Fruit fly (Drosophila melanogaster) S2 (cell line): Measurements from ENCODE around the gene DAAM.
A peak's percentile ranks its signal among the peaks of the same experiment; 100 is the strongest.

Experiments
- CG8478 ChIP-seq: fragments of >200 bp; optimal IDR thresholded peaks from 2 replicates; lab custom pipeline; 2018
- CTCF ChIP-seq, 2 experiments: fragments of >200 bp; optimal IDR thresholded peaks; 2 replicates each; lab custom pipeline; 2018

- TF ChIP-seq CG8478 (lab: Kevin White, UChicago) (no peak), CTCF (optimal IDR thresholded peaks at IDR 0.05; lab: Kevin White, UChicago) (peak; percentile 0 to 20)
Measured at dm6 chrX:1349255-1349654, 27.1 kb upstream of the DAAM start, which contains the start of gene MTPAP.
